Worm (Caenorhabditis elegans) whole organism, dauer: ENCODE data around the gene F21D12.2.

Experiments used
- unc-62 ChIP-seq: sonication (generic microtip); optimal IDR thresholded peaks from 2 replicates; lab custom pipeline; 2017; ENCODE audit warnings: missing biosample characterization, missing genetic modification reagents, missing genetic modification characterization

Gene F21D12.2

DNA sequence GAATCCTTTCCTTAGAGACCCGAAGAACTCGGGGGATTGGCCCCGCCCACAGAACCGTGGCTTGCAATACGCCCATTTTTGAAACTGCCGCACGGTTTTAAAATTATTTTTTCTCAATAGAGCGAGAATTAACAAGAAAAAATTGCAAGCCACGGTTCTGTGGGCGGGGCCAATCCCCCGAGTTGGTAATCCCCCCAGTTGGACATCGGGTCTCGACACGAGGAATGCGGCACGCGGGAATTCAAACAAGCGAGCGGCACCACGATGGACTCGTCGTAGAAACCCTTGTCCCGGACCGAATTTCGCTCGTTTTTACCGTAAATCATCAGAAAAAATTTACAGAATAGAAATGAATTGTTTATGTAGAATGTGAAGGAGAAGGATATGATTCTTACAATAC lies 35.5 kb downstream of the F21D12.2 start:
- no peak for TF ChIP-seq unc-62

DNA sequence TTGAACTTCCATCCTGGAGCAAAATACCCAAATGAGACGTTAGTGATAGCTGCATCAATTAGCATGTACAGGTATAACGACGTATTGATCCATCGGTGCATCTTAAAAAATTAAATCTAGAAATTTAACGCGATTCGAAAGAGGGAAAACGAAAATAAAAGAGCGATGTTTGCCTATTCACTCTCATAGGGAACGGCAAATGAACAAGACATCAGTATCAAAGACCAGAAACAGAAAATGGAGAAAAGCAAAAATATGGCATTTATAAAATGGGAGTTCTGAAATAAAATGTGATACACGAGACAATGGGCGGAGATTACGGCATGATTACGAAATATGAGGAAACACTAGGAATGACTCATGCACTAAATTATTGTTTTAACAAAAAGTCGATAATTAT lies 38.8 kb downstream of the F21D12.2 start, which contains the start of gene haf-2:
Gene haf-2, minus strand, starts transcription at position 101 of the 400 bp plus-strand sequence.
- TF ChIP-seq unc-62: no peak

DNA sequence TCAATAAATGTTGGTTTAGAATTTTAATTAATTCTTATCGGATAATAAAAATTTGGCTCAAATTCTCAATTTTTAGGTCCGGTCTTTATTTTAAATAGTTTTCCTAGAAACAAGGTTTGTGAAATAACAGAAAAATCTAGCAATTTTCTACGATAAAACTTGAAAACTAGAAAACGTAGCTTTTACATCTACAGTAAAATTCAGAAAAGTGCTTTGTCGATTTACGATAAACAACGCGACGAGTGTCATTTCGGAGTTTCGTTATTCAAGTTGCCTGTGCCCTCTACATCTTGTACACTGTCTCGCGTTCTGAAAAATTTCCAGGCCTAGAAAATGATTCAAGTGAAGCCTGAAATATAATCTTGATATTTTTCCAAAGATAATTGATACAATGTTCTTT lies 39.2 kb downstream of the F21D12.2 start:
- TF ChIP-seq unc-62: no peak

DNA sequence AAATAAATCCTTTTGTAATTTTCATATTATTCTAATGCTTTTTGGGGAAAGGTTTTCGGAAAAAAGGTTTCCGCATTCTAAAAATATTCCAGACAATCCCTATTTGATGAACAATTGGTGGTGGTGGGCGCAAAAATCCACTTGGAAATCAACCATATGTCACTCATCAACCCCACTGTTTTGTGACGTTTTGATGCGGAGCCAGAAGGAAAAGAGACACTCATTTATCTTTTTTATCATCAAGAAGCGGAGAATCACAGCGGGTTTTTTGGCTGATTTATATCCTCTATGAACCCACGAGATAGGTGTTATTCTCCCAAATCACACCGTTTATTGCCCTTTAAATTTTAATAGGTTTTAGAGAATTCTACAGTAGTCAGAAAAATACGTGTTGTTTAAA lies 39.6 kb downstream of the F21D12.2 start:
- no peak for TF ChIP-seq unc-62

DNA sequence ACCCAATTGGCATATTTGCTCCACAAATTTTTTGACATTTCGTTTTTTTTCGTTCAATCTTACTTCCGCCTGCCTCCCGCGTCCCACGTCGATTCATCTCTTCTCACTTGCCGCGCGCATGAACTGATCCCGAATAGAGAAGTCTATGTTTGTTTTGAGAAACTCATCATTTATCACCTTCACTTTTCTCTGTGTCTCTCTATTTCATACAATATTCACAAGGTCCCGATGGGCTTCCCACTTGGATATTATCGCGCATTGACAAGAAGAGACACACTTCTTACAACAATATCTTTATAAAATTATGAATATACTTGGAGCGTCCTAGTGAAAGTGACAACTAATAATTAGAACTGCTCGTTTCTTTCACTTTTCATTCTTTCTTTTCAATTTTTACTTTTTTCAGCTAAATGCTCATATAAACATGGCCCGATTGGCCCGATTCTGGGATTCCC lies 40.9 kb downstream of the F21D12.2 start, which contains the start of gene insc-1:
Gene insc-1, plus strand, starts transcription at position 405 of the 455 bp plus-strand sequence.
- TF ChIP-seq unc-62: no peak

DNA sequence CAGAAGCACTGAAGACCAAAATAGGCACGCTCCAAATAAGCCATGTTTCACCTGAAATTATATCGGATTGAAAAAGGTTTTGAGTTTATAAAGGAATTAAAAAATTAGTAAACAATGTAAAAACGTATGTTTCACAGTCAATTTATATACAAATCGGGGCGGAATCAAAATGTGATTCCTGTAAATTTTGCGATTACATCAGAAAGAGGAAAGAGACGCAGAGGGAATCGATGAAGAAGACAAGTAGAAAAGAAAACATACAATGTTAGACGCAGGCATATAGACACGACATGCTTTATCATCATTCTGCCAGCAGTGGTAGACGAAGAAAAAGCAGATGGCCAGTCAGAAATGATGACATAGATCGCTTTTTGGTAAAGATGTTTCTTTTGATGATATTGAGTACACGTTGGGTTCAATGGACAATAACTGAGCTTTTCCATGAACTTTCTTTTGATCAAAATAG lies 46.5 kb downstream of the F21D12.2 start, which contains the start of gene msra-1:
Gene msra-1, minus strand, starts transcription at position 51 of the 466 bp plus-strand sequence.
- no peak for TF ChIP-seq unc-62

DNA sequence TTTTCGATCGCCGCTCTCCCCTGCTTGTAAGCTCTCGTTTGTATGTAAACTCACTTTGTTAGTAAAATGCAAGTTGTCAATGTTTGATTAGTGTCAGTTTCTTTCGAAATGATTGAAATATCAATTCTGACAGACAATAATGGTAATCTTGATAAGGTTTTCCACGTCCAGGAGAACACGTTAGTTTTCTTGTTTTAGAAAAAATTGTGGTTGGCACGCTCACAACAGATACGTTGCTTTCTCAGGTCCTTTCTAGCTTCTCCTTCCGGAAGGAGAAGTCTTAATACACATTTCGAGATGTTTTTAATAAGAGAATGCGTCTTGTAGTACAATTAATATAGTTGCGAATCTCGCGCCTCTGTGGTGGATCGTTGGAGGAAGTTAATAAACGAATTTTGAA lies 51.2 kb downstream of the F21D12.2 start, which contains the start of gene F43E2.6:
Gene F43E2.6, minus strand, starts transcription at position 101 of the 400 bp plus-strand sequence.
- no peak for TF ChIP-seq unc-62
